Fruit fly (Drosophila melanogaster) whole organism, embryonic: ENCODE results near the gene CG14135.

ENCODE experiments used
- CG10366 ChIP-seq: fragments of 200-800 bp; sonication (Bioruptor generic); IDR thresholded peaks from 2 replicates; pipeline ENCODE4 v1.3.6; 2022; ENCODE audit warnings: missing biosample characterization, missing genetic modification characterization
- CG11093 ChIP-seq: fragments of 200-800 bp; sonication (Bioruptor generic); IDR thresholded peaks from 3 replicates; pipeline ENCODE4 v1.3.6; 2022; ENCODE audit warnings: missing biosample characterization, missing genetic modification characterization
- CG11723 ChIP-seq: fragments of 200-800 bp; sonication (Bioruptor generic); optimal IDR thresholded peaks from 2 replicates; lab custom pipeline; 2017; ENCODE audit warnings: missing biosample characterization, mild to moderate bottlenecking, missing genetic modification characterization
- CG12104 ChIP-seq: fragments of 200-800 bp; sonication (Bioruptor generic); optimal IDR thresholded peaks from 3 replicates; lab custom pipeline; 2016; ENCODE audit warnings: missing biosample characterization, missing genetic modification characterization
- CG12219 ChIP-seq: fragments of 200-800 bp; sonication (Bioruptor generic); optimal IDR thresholded peaks from 3 replicates; lab custom pipeline; 2018; ENCODE audit warnings: missing biosample characterization, mild to moderate bottlenecking, missing genetic modification characterization
- CG12299 ChIP-seq: fragments of 200-800 bp; sonication (Bioruptor generic); optimal IDR thresholded peaks from 2 replicates; lab custom pipeline; 2018; ENCODE audit warnings: missing biosample characterization, mild to moderate bottlenecking, missing genetic modification characterization
- CG13424 ChIP-seq: fragments of 200-800 bp; sonication (Bioruptor generic); optimal IDR thresholded peaks from 2 replicates; lab custom pipeline; 2019; ENCODE audit warnings: missing biosample characterization, mild to moderate bottlenecking, missing genetic modification characterization, moderate library complexity
- CG15011 ChIP-seq: fragments of 200-800 bp; sonication (Bioruptor generic); optimal IDR thresholded peaks from 3 replicates; lab custom pipeline; 2018; ENCODE audit warnings: missing biosample characterization, mild to moderate bottlenecking, missing genetic modification characterization
- CG15479 ChIP-seq: fragments of 200-800 bp; sonication (Bioruptor generic); optimal IDR thresholded peaks from 3 replicates; lab custom pipeline; 2019; ENCODE audit warnings: missing biosample characterization, mild to moderate bottlenecking, missing genetic modification characterization, moderate library complexity
- CG1602 ChIP-seq: fragments of 200-800 bp; sonication (Bioruptor generic); optimal IDR thresholded peaks from 3 replicates; lab custom pipeline; 2016; ENCODE audit warnings: missing biosample characterization, missing genetic modification characterization
- CG3163 ChIP-seq: fragments of 200-800 bp; sonication (Bioruptor generic); optimal IDR thresholded peaks from 3 replicates; lab custom pipeline; 2016; ENCODE audit warnings: missing biosample characterization, missing genetic modification characterization
- CG33557 ChIP-seq: fragments of 200-800 bp; sonication (Bioruptor generic); optimal IDR thresholded peaks from 2 replicates; lab custom pipeline; 2019; ENCODE audit warnings: missing biosample characterization, mild to moderate bottlenecking, missing genetic modification characterization, moderate library complexity
- CG3838 ChIP-seq: fragments of 200-800 bp; sonication (Bioruptor generic); optimal IDR thresholded peaks from 3 replicates; lab custom pipeline; 2016; ENCODE audit warnings: missing biosample characterization, missing genetic modification characterization
- CG4854 ChIP-seq: fragments of 200-800 bp; sonication (Bioruptor generic); optimal IDR thresholded peaks from 2 replicates; lab custom pipeline; 2016; ENCODE audit warnings: missing biosample characterization, missing genetic modification characterization, inconsistent platforms
- CG7928 ChIP-seq: fragments of 200-800 bp; sonication (Bioruptor generic); optimal IDR thresholded peaks from 2 replicates; lab custom pipeline; 2017; ENCODE audit warnings: missing biosample characterization, mild to moderate bottlenecking, missing genetic modification characterization
- CG8290 ChIP-seq, 3 experiments: fragments of 200-800 bp; sonication (Bioruptor generic); optimal IDR thresholded peaks; 2 replicates each; lab custom pipeline; 2016 to 2019; ENCODE audit warnings: missing biosample characterization in 3 of 3, missing genetic modification characterization in 3 of 3, mild to moderate bottlenecking in 2 of 3, moderate library complexity in 1 of 3
- Dek ChIP-seq: fragments of 200-800 bp; sonication (Bioruptor generic); optimal IDR thresholded peaks from 3 replicates; lab custom pipeline; 2019; ENCODE audit warnings: missing biosample characterization, mild to moderate bottlenecking, missing genetic modification characterization, moderate library complexity
- Ets97D ChIP-seq: fragments of 200-800 bp; sonication (Bioruptor generic); optimal IDR thresholded peaks from 3 replicates; lab custom pipeline; 2016; ENCODE audit warnings: missing biosample characterization, missing genetic modification characterization
- H15 ChIP-seq: fragments of 200-800 bp; sonication (Bioruptor generic); IDR thresholded peaks from 3 replicates; pipeline ENCODE4 v1.3.6; 2022; ENCODE audit warnings: missing biosample characterization, missing genetic modification characterization
- Hey ChIP-seq: fragments of 200-800 bp; sonication (Bioruptor generic); optimal IDR thresholded peaks from 3 replicates; lab custom pipeline; 2018; ENCODE audit warnings: missing biosample characterization, mild to moderate bottlenecking, missing genetic modification characterization
- Med ChIP-seq: fragments of 200-800 bp; sonication (Bioruptor generic); peaks from one replicate; lab custom pipeline; 2016; ENCODE audit warnings: missing biosample characterization, missing genetic modification characterization, mild to moderate bottlenecking, inconsistent platforms, moderate library complexity
- PHDP ChIP-seq: fragments of 200-800 bp; sonication (Bioruptor generic); optimal IDR thresholded peaks from 3 replicates; lab custom pipeline; 2018; ENCODE audit warnings: missing biosample characterization, mild to moderate bottlenecking, missing genetic modification characterization, moderate library complexity
- Rfx ChIP-seq: fragments of 200-800 bp; sonication (Bioruptor generic); IDR thresholded peaks from 2 replicates; pipeline ENCODE4 v1.3.6; 2022; ENCODE audit warnings: missing biosample characterization, missing genetic modification characterization
- Sin3A ChIP-seq: fragments of >200 bp; optimal IDR thresholded peaks from 2 replicates; lab custom pipeline; 2018
- Tbp ChIP-seq: fragments of >200 bp; optimal IDR thresholded peaks from 2 replicates; lab custom pipeline; 2018; ENCODE audit warnings: missing biosample characterization, missing genetic modification characterization
- ac ChIP-seq: fragments of 200-800 bp; sonication (Bioruptor generic); optimal IDR thresholded peaks from 3 replicates; lab custom pipeline; 2017; ENCODE audit warnings: missing biosample characterization, mild to moderate bottlenecking, missing genetic modification characterization
- ase ChIP-seq: fragments of 200-800 bp; sonication (Bioruptor generic); IDR thresholded peaks from 3 replicates; pipeline ENCODE4 v1.3.6; 2022; ENCODE audit warnings: missing biosample characterization, missing genetic modification characterization
- ato ChIP-seq: fragments of 200-800 bp; sonication (Bioruptor generic); IDR thresholded peaks from 2 replicates; pipeline ENCODE4 v1.3.6; 2022; ENCODE audit warnings: missing biosample characterization, missing genetic modification characterization; ENCODE audit not compliant: partially characterized antibody
- bigmax ChIP-seq: fragments of 200-800 bp; sonication (Bioruptor generic); optimal IDR thresholded peaks from 2 replicates; lab custom pipeline; 2018; ENCODE audit warnings: missing biosample characterization, mild to moderate bottlenecking, missing genetic modification characterization
- cg ChIP-seq: fragments of 200-800 bp; sonication (Bioruptor generic); optimal IDR thresholded peaks from 3 replicates; lab custom pipeline; 2019; ENCODE audit warnings: missing biosample characterization, mild to moderate bottlenecking, missing genetic modification characterization, moderate library complexity
- chinmo ChIP-seq: fragments of 200-800 bp; sonication (Bioruptor generic); IDR thresholded peaks from 4 replicates; pipeline ENCODE4 v1.3.6; 2022; ENCODE audit warnings: missing biosample characterization, missing genetic modification characterization; ENCODE audit not compliant: partially characterized antibody
- crp ChIP-seq, 2 experiments: fragments of 200-800 bp; sonication (Bioruptor generic); optimal IDR thresholded peaks; 2 replicates in 1 of 2; 3 replicates in 1 of 2; lab custom pipeline; 2017; ENCODE audit warnings: missing biosample characterization in 2 of 2, missing genetic modification characterization in 2 of 2, mild to moderate bottlenecking in 1 of 2, moderate library complexity in 1 of 2
- da ChIP-seq: fragments of 200-800 bp; sonication (Bioruptor generic); optimal IDR thresholded peaks from 2 replicates; lab custom pipeline; 2016; ENCODE audit warnings: missing biosample characterization, missing genetic modification characterization
- exex ChIP-seq: fragments of 200-800 bp; sonication (Bioruptor generic); optimal IDR thresholded peaks from 4 replicates; lab custom pipeline; 2018; ENCODE audit warnings: missing biosample characterization, mild to moderate bottlenecking, missing genetic modification characterization, moderate library complexity
- fd3F ChIP-seq: fragments of 200-800 bp; sonication (Bioruptor generic); optimal IDR thresholded peaks from 2 replicates; lab custom pipeline; 2018; ENCODE audit warnings: missing biosample characterization, mild to moderate bottlenecking, missing genetic modification characterization, moderate library complexity
- gem ChIP-seq: fragments of 200-800 bp; sonication (Bioruptor generic); optimal IDR thresholded peaks from 2 replicates; lab custom pipeline; 2019; ENCODE audit warnings: missing biosample characterization, mild to moderate bottlenecking, missing genetic modification characterization, moderate library complexity
- gfzf ChIP-seq: fragments of 200-800 bp; sonication (Bioruptor generic); optimal IDR thresholded peaks from 2 replicates; lab custom pipeline; 2016; ENCODE audit warnings: missing biosample characterization, mild to moderate bottlenecking, missing genetic modification characterization, moderate library complexity
- gt ChIP-seq: fragments of 200-800 bp; sonication (Bioruptor generic); IDR thresholded peaks from 2 replicates; pipeline ENCODE4 v1.3.6; 2022; ENCODE audit warnings: missing biosample characterization, missing genetic modification characterization
- klu ChIP-seq: fragments of 200-800 bp; sonication (Bioruptor generic); IDR thresholded peaks from 2 replicates; pipeline ENCODE4 v1.3.6; 2022; ENCODE audit warnings: missing biosample characterization, missing genetic modification characterization
- lov ChIP-seq, 2 experiments: fragments of 200-800 bp in 1 of 2; fragments of >200 bp in 1 of 2; sonication (Bioruptor generic) in 1 of 2; IDR thresholded peaks in 1 of 2; optimal IDR thresholded peaks in 1 of 2; 2 replicates in 1 of 2; 3 replicates in 1 of 2; pipeline versions ENCODE4 v1.3.6 to Lab custom; 2017 to 2022; ENCODE audit warnings: missing biosample characterization in 1 of 2, missing genetic modification characterization in 1 of 2
- luna ChIP-seq: fragments of 200-800 bp; sonication (Bioruptor generic); optimal IDR thresholded peaks from 2 replicates; lab custom pipeline; 2016; ENCODE audit warnings: missing biosample characterization, missing genetic modification characterization
- otp ChIP-seq: fragments of 200-800 bp; sonication (Bioruptor generic); IDR thresholded peaks from 3 replicates; pipeline ENCODE4, ENCODE4 v1.3.6; 2022; ENCODE audit warnings: missing biosample characterization, missing genetic modification characterization
- pzg ChIP-seq: fragments of 200-800 bp; sonication (Bioruptor generic); optimal IDR thresholded peaks from 3 replicates; lab custom pipeline; 2018; ENCODE audit warnings: missing biosample characterization, mild to moderate bottlenecking, missing genetic modification characterization, moderate library complexity
- stc ChIP-seq: fragments of 200-800 bp; sonication (Bioruptor generic); IDR thresholded peaks from 2 replicates; pipeline ENCODE4 v1.3.6; 2022; ENCODE audit warnings: missing biosample characterization, missing genetic modification characterization
- stwl ChIP-seq: fragments of 200-800 bp; sonication (Bioruptor generic); optimal IDR thresholded peaks from 3 replicates; lab custom pipeline; 2018; ENCODE audit warnings: missing biosample characterization, mild to moderate bottlenecking, missing genetic modification characterization, moderate library complexity
- vfl ChIP-seq: fragments of 200-800 bp; sonication (Bioruptor generic); optimal IDR thresholded peaks from 2 replicates; lab custom pipeline; 2016; ENCODE audit warnings: missing biosample characterization, missing genetic modification characterization
- vnd ChIP-seq: fragments of 200-800 bp; sonication (Bioruptor generic); IDR thresholded peaks from 3 replicates; pipeline ENCODE4 v1.3.6; 2022; ENCODE audit warnings: missing biosample characterization, missing genetic modification characterization; ENCODE audit not compliant: partially characterized antibody
- wdn ChIP-seq: fragments of 200-800 bp; sonication (Bioruptor generic); IDR thresholded peaks from 2 replicates; pipeline ENCODE4 v1.3.6; 2022; ENCODE audit warnings: missing biosample characterization, missing genetic modification characterization
- zfh1 ChIP-seq: fragments of 200-800 bp; sonication (Bioruptor generic); IDR thresholded peaks from 3 replicates; pipeline ENCODE4 v1.3.6; 2022; ENCODE audit warnings: missing biosample characterization, missing genetic modification characterization
- zfh2 ChIP-seq: fragments of 200-800 bp; sonication (Bioruptor generic); optimal IDR thresholded peaks from 2 replicates; lab custom pipeline; 2016; ENCODE audit warnings: missing biosample characterization, missing genetic modification characterization

CG14135 gene

DNA sequence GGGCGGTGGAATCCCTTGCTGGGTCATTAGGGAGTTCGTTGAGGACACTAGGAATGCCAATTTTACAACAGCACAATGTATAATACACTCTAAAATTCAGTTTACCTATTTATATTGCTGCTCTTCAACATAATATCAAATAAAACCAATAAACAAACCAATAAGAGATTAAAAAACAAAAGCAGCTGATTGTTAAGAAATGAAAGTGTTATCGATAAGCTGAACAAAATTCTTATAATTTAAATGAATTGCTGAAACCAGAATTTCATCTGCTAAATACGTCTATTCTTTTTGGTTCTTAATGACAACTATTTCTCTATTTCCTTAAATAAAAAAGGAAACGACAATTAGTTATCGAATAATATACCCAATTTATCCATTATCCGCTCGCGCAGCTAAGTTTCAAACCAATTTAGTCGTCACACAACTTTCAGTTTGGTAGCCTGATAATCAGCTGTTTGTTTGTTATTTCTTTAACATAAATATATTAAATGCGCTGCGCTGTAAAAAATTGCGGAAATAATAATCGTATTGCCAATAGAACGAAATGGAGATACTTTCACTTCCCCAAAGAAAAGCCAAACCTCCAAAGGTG is at the start of gene CG14135, which contains the start of gene Pldn (continued):
- TF ChIP-seq CG33557 (GFP tag; lab: Kevin White, UChicago): no peak
- no peak for TF ChIP-seq CG4854 (GFP tag; lab: Kevin White, UChicago)
- no peak for TF ChIP-seq CG12104 (GFP tag; lab: Kevin White, UChicago)
- peak; percentile 97 to 99 for TF ChIP-seq crp (GFP tag; optimal IDR thresholded peaks at IDR 0.05; lab: Kevin White, UChicago)
- no peak for TF ChIP-seq Sin3A (lab: Kevin White, UChicago)
- no peak for TF ChIP-seq vfl
- TF ChIP-seq zfh2: no peak
- no peak for TF ChIP-seq gt
- TF ChIP-seq CG15479 (GFP tag; lab: Kevin White, UChicago): no peak
- TF ChIP-seq PHDP (tag; lab: Kevin White, UChicago): no peak
- TF ChIP-seq stwl (tag; lab: Kevin White, UChicago): peak; percentile 63
- no peak for TF ChIP-seq CG7928 (GFP tag; lab: Kevin White, UChicago)
- TF ChIP-seq otp (GFP tag; lab: Robert Waterston, UW): no peak
- TF ChIP-seq CG1602: no peak
- peak; percentile 54 for TF ChIP-seq gfzf (GFP tag; lab: Kevin White, UChicago)
- no peak for TF ChIP-seq wdn (GFP tag; lab: Robert Waterston, UW)
- peak; percentile 21 for TF ChIP-seq exex
- no peak for TF ChIP-seq CG3838 (GFP tag; lab: Kevin White, UChicago)
- TF ChIP-seq gem (tag; lab: Kevin White, UChicago): no peak
- TF ChIP-seq ac (GFP tag; lab: Kevin White, UChicago): no peak
- TF ChIP-seq H15 (GFP tag; lab: Robert Waterston, UW): no peak
- TF ChIP-seq pzg (GFP tag; lab: Kevin White, UChicago): peak; percentile 72
- no peak for TF ChIP-seq lov (optimal IDR thresholded peaks at IDR 0.05; lab: Kevin White, UChicago)
- TF ChIP-seq lov (GFP tag; IDR thresholded peaks at IDR 0.05; lab: Robert Waterston, UW): no peak
- TF ChIP-seq CG11093: no peak
- no peak for TF ChIP-seq fd3F
- peak; percentile 44 for TF ChIP-seq Ets97D (GFP tag; lab: Kevin White, UChicago)
- peak; percentile 66 for TF ChIP-seq Med (GFP tag; lab: Kevin White, UChicago)
- no peak for TF ChIP-seq CG15011 (GFP tag; lab: Kevin White, UChicago)
- TF ChIP-seq Tbp: no peak
- no peak for TF ChIP-seq chinmo (GFP tag; lab: Robert Waterston, UW)
- no peak for TF ChIP-seq CG3163 (GFP tag; lab: Kevin White, UChicago)
- no peak for TF ChIP-seq CG11723
- no peak for TF ChIP-seq CG13424 (tag; lab: Kevin White, UChicago)
- TF ChIP-seq Dek (tag; lab: Kevin White, UChicago): no peak
- no peak for TF ChIP-seq CG8290 (GFP tag; optimal IDR thresholded peaks at IDR 0.05; lab: Kevin White, UChicago)
- peak in 1 of 2 experiments; percentile 3 for TF ChIP-seq CG8290 (tag; optimal IDR thresholded peaks at IDR 0.05; lab: Kevin White, UChicago)
- no peak for TF ChIP-seq CG12219 (GFP tag; lab: Kevin White, UChicago)
- TF ChIP-seq CG12299 (tag; lab: Kevin White, UChicago): no peak
- no peak for TF ChIP-seq ato (GFP tag; lab: Robert Waterston, UW)
- no peak for TF ChIP-seq cg (GFP tag; lab: Kevin White, UChicago)
- no peak for TF ChIP-seq CG10366 (GFP tag; lab: Robert Waterston, UW)
- TF ChIP-seq bigmax (GFP tag; lab: Kevin White, UChicago): no peak
- TF ChIP-seq ase (GFP tag; lab: Robert Waterston, UW): no peak
- TF ChIP-seq luna (GFP tag; lab: Kevin White, UChicago): no peak
- TF ChIP-seq vnd (GFP tag; lab: Robert Waterston, UW): no peak
- TF ChIP-seq Hey (tag; lab: Kevin White, UChicago): no peak
- no peak for TF ChIP-seq klu
- TF ChIP-seq Rfx (GFP tag; lab: Robert Waterston, UW): no peak
- no peak for TF ChIP-seq stc
- TF ChIP-seq zfh1 (GFP tag; lab: Robert Waterston, UW): no peak
- no peak for TF ChIP-seq da (GFP tag; lab: Kevin White, UChicago)
